5 fruit fly cellular contexts compared by ENCODE assay signal in the genomic region with DNA sequence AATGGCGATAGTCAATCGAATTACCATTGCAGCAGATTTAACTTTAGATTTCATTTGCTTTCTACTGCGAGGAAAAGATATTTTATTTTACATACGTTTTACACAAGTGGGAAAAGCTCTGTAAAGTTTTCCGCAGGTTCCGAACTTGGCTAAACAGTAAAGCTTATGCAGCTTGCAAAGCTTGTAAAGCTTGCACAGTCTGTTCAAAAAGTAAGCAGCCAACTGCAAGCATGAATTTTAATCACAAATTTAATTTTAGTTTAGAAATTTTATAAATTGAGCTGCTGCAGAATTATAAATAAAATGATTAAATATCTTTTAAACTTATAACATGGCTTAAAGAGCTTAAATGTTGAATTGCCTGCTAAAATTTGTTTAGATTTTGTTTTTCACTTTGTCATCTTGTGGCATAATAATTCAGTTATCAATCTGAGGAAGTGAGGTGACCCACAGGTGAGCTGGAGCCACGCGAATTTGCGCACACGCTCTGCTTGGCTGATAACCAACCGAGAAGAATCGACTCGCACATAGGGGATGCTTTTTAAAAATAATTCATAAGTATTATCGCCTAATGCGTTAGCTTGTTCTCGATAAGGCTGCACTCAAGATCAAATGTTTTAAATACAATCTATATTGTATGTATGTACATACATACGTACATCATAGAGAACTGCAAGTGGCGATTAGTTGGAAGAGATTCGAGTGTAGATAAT.
TF ChIP-seq lines count a peak whose summit lies in the region.

No protein-coding gene starts in this region.

TF ChIP-seq in whole organism, adult, 20 proteins besides CTCF, POLR2A, EP300 and RAD21 (continued from another document):
- TF ChIP-seq CG1620 (GFP tag; optimal IDR thresholded peaks at IDR 0.05; lab: Kevin White, UChicago) (no peak), CG7101 (tag; optimal IDR thresholded peaks at IDR 0.05; lab: Kevin White, UChicago) (peak; percentile 59), CG7045 (GFP tag; optimal IDR thresholded peaks at IDR 0.05; lab: Kevin White, UChicago) (peak; percentile 50), CG14711 (tag; optimal IDR thresholded peaks at IDR 0.05; lab: Kevin White, UChicago) (peak; percentile 36)

TF ChIP-seq in whole organism, embryonic, 481 proteins besides CTCF, POLR2A, EP300 and RAD21 (continued from another document and continues in another):
- TF ChIP-seq Xrp1 (GFP tag; IDR thresholded peaks at IDR 0.05; lab: Robert Waterston, UW) (peak; percentile 72), pita (GFP tag; optimal IDR thresholded peaks at IDR 0.05; lab: Kevin White, UChicago) (peak; percentile 47), Ets97D (GFP tag; optimal IDR thresholded peaks at IDR 0.05; lab: Kevin White, UChicago) (no peak), Elba2 (GFP tag; optimal IDR thresholded peaks at IDR 0.05; lab: Kevin White, UChicago) (no peak), ttk (GFP tag; IDR thresholded peaks at IDR 0.05; lab: Robert Waterston, UW) (peak; percentile 50; the same call in 1 of the 2 replicates), onecut (GFP tag; IDR thresholded peaks at IDR 0.05; lab: Robert Waterston, UW) (peak; percentile 48; the same call in 1 of the 2 replicates), CG11695 (GFP tag; IDR thresholded peaks at IDR 0.05; lab: Robert Waterston, UW) (peak; percentile 50; the same call in 1 of the 3 replicates), Ada2b (GFP tag; IDR thresholded peaks at IDR 0.05; lab: Robert Waterston, UW) (peak; percentile 58), chm (GFP tag; IDR thresholded peaks at IDR 0.05; lab: Robert Waterston, UW) (no peak; the same call in 1 of the 2 replicates), az2 (GFP tag; optimal IDR thresholded peaks at IDR 0.05; lab: Kevin White, UChicago) (peak; percentile 30), Dad (GFP tag; optimal IDR thresholded peaks at IDR 0.05; lab: Kevin White, UChicago) (no peak), ind (GFP tag; optimal IDR thresholded peaks at IDR 0.05; lab: Kevin White, UChicago) (peak; percentile 13), Nf-YA (GFP tag; IDR thresholded peaks at IDR 0.05; lab: Robert Waterston, UW) (no peak), CG13296 (GFP tag; optimal IDR thresholded peaks at IDR 0.05; lab: Kevin White, UChicago) (peak; percentile 32), cato (GFP tag; optimal IDR thresholded peaks at IDR 0.05; lab: Kevin White, UChicago; ENCODE audit: borderline replicate concordance) (no peak), CG30403 (GFP tag; optimal IDR thresholded peaks at IDR 0.05; lab: Kevin White, UChicago) (peak; percentile 25), Six4 (GFP tag; optimal IDR thresholded peaks at IDR 0.05; lab: Kevin White, UChicago) (peak; percentile 0), MBD-R2 (GFP tag; IDR thresholded peaks at IDR 0.05; lab: Robert Waterston, UW) (no peak), CG15269 (tag; optimal IDR thresholded peaks at IDR 0.05; lab: Kevin White, UChicago) (peak; percentile 59), knrl (GFP tag; IDR thresholded peaks at IDR 0.05; lab: Robert Waterston, UW; ENCODE audit: partially characterized antibody) (peak; percentile 36; the same call in 1 of the 3 replicates), grn (GFP tag; optimal IDR thresholded peaks at IDR 0.05; lab: Kevin White, UChicago) (peak; percentile 26), Ets65A (GFP tag; lab: Kevin White, UChicago) (peak; percentile 54), E2f2 (GFP tag; IDR thresholded peaks at IDR 0.05; lab: Robert Waterston, UW) (peak; percentile 39; the same call in 1 of the 2 replicates), lmd (GFP tag; IDR thresholded peaks at IDR 0.05; lab: Robert Waterston, UW) (peak; percentile 64; the same call in 1 of the 2 replicates), ci (GFP tag; IDR thresholded peaks at IDR 0.05; lab: Robert Waterston, UW) (peak; percentile 65; the same call in 2 of the 3 replicates), wdn (GFP tag; IDR thresholded peaks at IDR 0.05; lab: Robert Waterston, UW) (peak; percentile 41; the same call in 1 of the 2 replicates), CG33213 (GFP tag; optimal IDR thresholded peaks at IDR 0.05; lab: Kevin White, UChicago) (peak; percentile 4)

TF ChIP-seq in whole organism, prepupa, 60 proteins besides CTCF, POLR2A, EP300 and RAD21 (continued from another document):
- TF ChIP-seq CG8319 (GFP tag; optimal IDR thresholded peaks at IDR 0.05; lab: Kevin White, UChicago) = no peak

TF ChIP-seq in whole organism, pupa, 21 proteins besides CTCF, POLR2A, EP300 and RAD21 (continued from another document):
- peak; percentile 51; the same call in 1 of the 2 replicates for TF ChIP-seq Ets98B (GFP tag; IDR thresholded peaks at IDR 0.05; lab: Robert Waterston, UW)

TF ChIP-seq in whole organism, wandering third instar larva, 38 proteins besides CTCF, POLR2A, EP300 and RAD21 (continued from another document):
- TF ChIP-seq Vsx2 (GFP tag; optimal IDR thresholded peaks at IDR 0.05; lab: Kevin White, UChicago; ENCODE audit: partially characterized antibody) (no peak), ey (GFP tag; optimal IDR thresholded peaks at IDR 0.05; lab: Kevin White, UChicago) (no peak), pan (optimal IDR thresholded peaks at IDR 0.05; lab: Kevin White, UChicago) (no peak), Dfd (GFP tag; optimal IDR thresholded peaks at IDR 0.05; lab: Kevin White, UChicago) (no peak), Abd-B (GFP tag; optimal IDR thresholded peaks at IDR 0.05; lab: Kevin White, UChicago) (no peak), HLH106 (tag; optimal IDR thresholded peaks at IDR 0.05; lab: Kevin White, UChicago) (peak; percentile 56)
